Fruit fly (Drosophila melanogaster): ENCODE results near the gene CG31689.

CG31689 gene

dm6 chr2L:2734946-2735345 is 9.5 kb downstream of the CG31689 start:
- TF ChIP-seq CG9948 (tag; optimal IDR thresholded peaks at IDR 0.05) (peak; percentile 23), rn (GFP tag; IDR thresholded peaks at IDR 0.05) (no peak), EcR (GFP tag; optimal IDR thresholded peaks at IDR 0.05) (no peak), CG34367 (tag; optimal IDR thresholded peaks at IDR 0.05) (no peak), CG10348 (GFP tag; IDR thresholded peaks at IDR 0.05) (no peak), CG4496 (GFP tag; IDR thresholded peaks at IDR 0.05) (0 out of 3 replicates have a peak, but pooled peaks have one; percentile 14), Snoo (tag; optimal IDR thresholded peaks at IDR 0.05) (no peak), CG8301 (tag; optimal IDR thresholded peaks at IDR 0.05) (no peak), CG8159 (tag; optimal IDR thresholded peaks at IDR 0.05) (peak; percentile 32), CG14655 (GFP tag; optimal IDR thresholded peaks at IDR 0.05) (peak; percentile 24), CG12605 (GFP tag; IDR thresholded peaks at IDR 0.05) (no peak), CG13204 (GFP tag; optimal IDR thresholded peaks at IDR 0.05) (no peak), gl (tag; optimal IDR thresholded peaks at IDR 0.05) (no peak), CG17806 (tag; optimal IDR thresholded peaks at IDR 0.05) (no peak), CG15710 (tag; optimal IDR thresholded peaks at IDR 0.05) (peak; percentile 19), Ets98B (GFP tag; IDR thresholded peaks at IDR 0.05) (no peak), CG32121 (GFP tag; IDR thresholded peaks at IDR 0.05) (no peak), D1 (tag; optimal IDR thresholded peaks at IDR 0.05) (no peak), Pif1A (GFP tag; optimal IDR thresholded peaks at IDR 0.05) (no peak), fd96Ca (GFP tag; IDR thresholded peaks at IDR 0.05) (no peak), Pif1B (GFP tag; optimal IDR thresholded peaks at IDR 0.05) (no peak)

- TF ChIP-seq EcR (GFP tag; optimal IDR thresholded peaks at IDR 0.05) (peak; percentile 35), D1 (tag; optimal IDR thresholded peaks at IDR 0.05) (no peak)
These were observed 10.1 kb downstream of the CG31689 start for dm6 chr2L:2735539-2735938.

- TF ChIP-seq D1 (tag; optimal IDR thresholded peaks at IDR 0.05), result no peak
- TF ChIP-seq EcR (GFP tag; optimal IDR thresholded peaks at IDR 0.05), result peak; percentile 95
These were observed 12.1 kb downstream of the CG31689 start for dm6 chr2L:2737561-2737960.

DNA sequence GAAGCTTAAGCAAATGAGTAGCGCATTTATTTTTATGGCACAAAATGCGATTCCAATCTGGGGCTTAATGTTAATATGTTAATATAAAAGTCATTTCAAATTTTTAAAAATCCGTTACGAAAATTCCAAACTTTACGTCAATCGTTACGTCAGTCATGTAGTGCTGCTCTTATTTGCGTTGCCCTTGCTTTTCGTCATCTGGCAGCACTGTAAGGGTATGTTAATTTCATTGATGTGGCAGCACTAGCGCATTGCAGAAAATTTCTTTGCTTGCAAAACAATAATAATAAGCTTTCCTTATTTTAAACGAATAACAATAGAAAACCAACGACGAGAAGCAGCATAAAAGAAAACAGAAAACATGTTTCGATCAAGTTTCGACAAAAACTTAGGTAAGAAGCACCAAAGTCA is 14.4 kb downstream of the CG31689 start, which contains the start of gene Hrs:
Hrs (plus strand) TSS at position 167 of the 411 bp plus-strand sequence.
- no peak for TF ChIP-seq CG8159 (tag; optimal IDR thresholded peaks at IDR 0.05)
- peak; percentile 48 for TF ChIP-seq EcR (GFP tag; optimal IDR thresholded peaks at IDR 0.05)

dm6 chr2L:2744852-2745251 is 19.4 kb downstream of the CG31689 start, which contains the start of the genes CG9961 and Cwc25:
CG9961 (minus strand) TSS chr2L:2744934.
Cwc25 (plus strand) TSS chr2L:2745098.
- TF ChIP-seq CG8159 (tag; optimal IDR thresholded peaks at IDR 0.05) (peak; percentile 20), CG8301 (tag; optimal IDR thresholded peaks at IDR 0.05) (no peak)

- TF ChIP-seq gl (tag; optimal IDR thresholded peaks at IDR 0.05) (peak; percentile 52), CG9948 (tag; optimal IDR thresholded peaks at IDR 0.05) (peak; percentile 82), CG13204 (GFP tag; optimal IDR thresholded peaks at IDR 0.05) (no peak), CG15710 (tag; optimal IDR thresholded peaks at IDR 0.05) (peak; percentile 88), CG10348 (GFP tag; IDR thresholded peaks at IDR 0.05) (0 out of 2 replicates have a peak, but pooled peaks have one; percentile 13), Pif1A (GFP tag; optimal IDR thresholded peaks at IDR 0.05) (no peak), CG32121 (GFP tag; IDR thresholded peaks at IDR 0.05) (peak; percentile 76; the same call in 1 of the 2 replicates), CG34367 (tag; optimal IDR thresholded peaks at IDR 0.05) (peak; percentile 64), Ets98B (GFP tag; IDR thresholded peaks at IDR 0.05) (peak; percentile 81), CG12605 (GFP tag; IDR thresholded peaks at IDR 0.05) (peak; percentile 56), fd96Ca (GFP tag; IDR thresholded peaks at IDR 0.05) (peak; percentile 87), rn (GFP tag; IDR thresholded peaks at IDR 0.05) (peak; percentile 58), D1 (tag; optimal IDR thresholded peaks at IDR 0.05) (no peak), Snoo (tag; optimal IDR thresholded peaks at IDR 0.05) (peak; percentile 85), CG8159 (tag; optimal IDR thresholded peaks at IDR 0.05) (peak; percentile 91), CG8301 (tag; optimal IDR thresholded peaks at IDR 0.05) (peak; percentile 63), EcR (GFP tag; optimal IDR thresholded peaks at IDR 0.05) (peak; percentile 56), CG4496 (GFP tag; IDR thresholded peaks at IDR 0.05) (peak; percentile 87), CG14655 (GFP tag; optimal IDR thresholded peaks at IDR 0.05) (no peak), Pif1B (GFP tag; optimal IDR thresholded peaks at IDR 0.05) (no peak), CG17806 (tag; optimal IDR thresholded peaks at IDR 0.05) (peak; percentile 75)
These were observed 23.1 kb downstream of the CG31689 start for dm6 chr2L:2748480-2749143.

DNA sequence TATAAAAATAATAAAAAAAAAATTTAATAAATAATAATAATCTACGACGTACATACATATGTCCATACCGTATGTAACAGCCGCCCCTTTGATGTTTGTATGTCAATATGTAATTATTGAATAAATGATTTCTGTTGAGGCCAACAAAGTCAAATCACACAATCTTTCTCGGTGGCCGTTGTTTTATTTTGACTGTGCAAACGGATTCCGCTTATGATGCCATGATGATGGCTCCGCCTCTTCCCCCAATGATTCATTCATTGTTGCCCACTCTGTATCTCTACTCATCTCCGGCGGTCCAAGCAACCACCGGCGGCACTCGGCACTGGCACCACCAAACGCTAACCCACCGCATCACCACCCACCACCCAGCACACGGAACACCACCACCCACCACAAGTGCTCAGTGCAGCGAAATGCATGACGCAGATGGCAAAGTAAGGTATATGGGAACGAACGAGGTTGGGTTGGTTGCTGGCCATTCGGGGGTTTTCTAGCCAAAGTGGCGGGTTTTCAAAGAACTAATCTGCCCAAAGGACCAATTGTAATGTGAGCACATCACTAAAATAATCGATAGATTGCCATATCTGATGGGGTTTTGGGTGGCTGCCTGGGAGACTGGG is 23.8 kb downstream of the CG31689 start:
- peak; percentile 57 for TF ChIP-seq CG13204 (GFP tag; optimal IDR thresholded peaks at IDR 0.05)
- no peak for TF ChIP-seq D1 (tag; optimal IDR thresholded peaks at IDR 0.05)

Data from whole organism, pupa.